Fruit fly (Drosophila melanogaster): Measurements from ENCODE around the gene Sfmbt.

Gene Sfmbt

DNA sequence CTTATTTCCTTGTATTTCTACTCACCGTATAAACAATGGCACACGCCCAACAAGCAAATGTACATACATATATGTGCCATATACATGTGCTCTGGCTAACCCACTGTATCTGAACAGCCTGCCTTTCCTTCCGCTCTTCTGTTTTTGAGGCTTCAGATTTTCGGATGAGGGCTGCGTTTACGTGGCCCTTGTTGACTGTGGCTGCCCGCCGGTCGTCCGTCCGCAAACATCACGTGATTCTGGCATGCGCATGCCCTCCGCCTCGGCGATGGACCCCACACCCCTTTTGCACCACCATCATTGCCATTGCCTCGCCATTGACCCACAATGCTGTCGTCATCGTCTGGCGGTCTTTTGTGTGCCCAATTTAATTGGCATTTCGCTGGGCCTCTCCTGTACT, 28.7 kb upstream of the Sfmbt start (continued):
- TF ChIP-seq bigmax (GFP tag; optimal IDR thresholded peaks at IDR 0.05) (no peak), Oaz (GFP tag; IDR thresholded peaks at IDR 0.05) (no peak), fu2 (GFP tag; optimal IDR thresholded peaks at IDR 0.05) (no peak), CG7271 (tag; optimal IDR thresholded peaks at IDR 0.05) (no peak), ash1 (GFP tag; optimal IDR thresholded peaks at IDR 0.05) (no peak), CG3281 (GFP tag; optimal IDR thresholded peaks at IDR 0.05) (no peak), CG14014 (GFP tag; IDR thresholded peaks at IDR 0.05) (0 out of 2 replicates have a peak, but pooled peaks have one; percentile 9), CG8765 (GFP tag; IDR thresholded peaks at IDR 0.05) (no peak), MTF-1 (GFP tag; optimal IDR thresholded peaks at IDR 0.05; ENCODE audit: borderline replicate concordance) (peak; percentile 36), HLHmδ (GFP tag; optimal IDR thresholded peaks at IDR 0.05) (peak; percentile 84), cg (GFP tag; optimal IDR thresholded peaks at IDR 0.05) (peak; percentile 7), slp2 (GFP tag; optimal IDR thresholded peaks at IDR 0.05) (no peak), CG18599 (GFP tag; optimal IDR thresholded peaks at IDR 0.05) (peak; percentile 65), lmd (GFP tag; IDR thresholded peaks at IDR 0.05) (no peak), CG3838 (GFP tag; optimal IDR thresholded peaks at IDR 0.05) (no peak), ci (GFP tag; IDR thresholded peaks at IDR 0.05) (peak; percentile 80; the same call in 1 of the 3 replicates), CG4360 (GFP tag; IDR thresholded peaks at IDR 0.05) (no peak), CG2120 (GFP tag; optimal IDR thresholded peaks at IDR 0.05) (peak; percentile 5), Dip2 (GFP tag; IDR thresholded peaks at IDR 0.05) (no peak), CG10565 (GFP tag; optimal IDR thresholded peaks at IDR 0.05) (no peak), TFAM (GFP tag; optimal IDR thresholded peaks at IDR 0.05) (no peak), sd (tag; optimal IDR thresholded peaks at IDR 0.05) (peak; percentile 84), sqz (GFP tag; optimal IDR thresholded peaks at IDR 0.05) (no peak), CG13775 (GFP tag; optimal IDR thresholded peaks at IDR 0.05) (peak; percentile 31), Awh (GFP tag; IDR thresholded peaks at IDR 0.05) (peak; percentile 49; the same call in 1 of the 2 replicates), Doc3 (GFP tag; IDR thresholded peaks at IDR 0.05; ENCODE audit: partially characterized antibody) (no peak), chinmo (GFP tag; IDR thresholded peaks at IDR 0.05; ENCODE audit: partially characterized antibody) (peak; percentile 82; the same call in 1 of the 4 replicates), sisA (GFP tag; IDR thresholded peaks at IDR 0.05) (no peak), dmrt11E (tag; optimal IDR thresholded peaks at IDR 0.05) (no peak), CG14860 (GFP tag; IDR thresholded peaks at IDR 0.05; ENCODE audit: partially characterized antibody) (no peak), CG1792 (GFP tag; optimal IDR thresholded peaks at IDR 0.05) (no peak), Abd-B (GFP tag; optimal IDR thresholded peaks at IDR 0.05) (no peak), E2f2 (GFP tag; IDR thresholded peaks at IDR 0.05) (no peak; the same call in 1 of the 2 replicates), pzg (GFP tag; optimal IDR thresholded peaks at IDR 0.05) (peak; percentile 3), CG3065 (GFP tag; optimal IDR thresholded peaks at IDR 0.05) (no peak), ttk (GFP tag; IDR thresholded peaks at IDR 0.05) (no peak), jing (GFP tag; optimal IDR thresholded peaks at IDR 0.05) (no peak), CG17186 (GFP tag; optimal IDR thresholded peaks at IDR 0.05) (no peak), NC2β (GFP tag; optimal IDR thresholded peaks at IDR 0.05) (no peak), CG2199 (GFP tag; IDR thresholded peaks at IDR 0.05) (peak; percentile 88; the same call in 2 of the 3 replicates), Lpt (GFP tag; optimal IDR thresholded peaks at IDR 0.05) (no peak), ac (GFP tag; optimal IDR thresholded peaks at IDR 0.05) (no peak), CG1529 (GFP tag; optimal IDR thresholded peaks at IDR 0.05) (no peak), NK7.1 (GFP tag; optimal IDR thresholded peaks at IDR 0.05) (no peak), gcm2 (GFP tag; optimal IDR thresholded peaks at IDR 0.05) (no peak), her (GFP tag; optimal IDR thresholded peaks at IDR 0.05) (no peak), bowl (GFP tag; IDR thresholded peaks at IDR 0.05) (0 out of 2 replicates have a peak, but pooled peaks have one; percentile 24), fd102C (GFP tag; optimal IDR thresholded peaks at IDR 0.05) (no peak), CG15479 (GFP tag; optimal IDR thresholded peaks at IDR 0.05) (peak; percentile 12), E2f1 (GFP tag; IDR thresholded peaks at IDR 0.05) (no peak), psq (GFP tag; optimal IDR thresholded peaks at IDR 0.05) (no peak)
